Fruit fly (Drosophila melanogaster): ENCODE data around the gene CG5225.

dm6 chr3R:17077968-17078417 is 49.5 kb downstream of the CG5225 start:
- TF ChIP-seq CrebA (GFP tag; optimal IDR thresholded peaks at IDR 0.05; ENCODE audit: borderline replicate concordance) (no peak), CG9705 (GFP tag; optimal IDR thresholded peaks at IDR 0.05) (no peak)
